Worm (Caenorhabditis elegans): Measurements from ENCODE around the gene inx-18.

ce11 chrIV:657932-658331 is 51.8 kb downstream of the inx-18 start:
- 0 out of 2 replicates have a peak, but pooled peaks have one; percentile 28 for TF ChIP-seq ceh-88 (GFP tag; IDR thresholded peaks at IDR 0.05)
- TF ChIP-seq tbx-2 (tag; optimal IDR thresholded peaks at IDR 0.05): peak; percentile 61
- no peak for TF ChIP-seq nhr-11 (tag; optimal IDR thresholded peaks at IDR 0.05)
- peak in 1 of 6 experiments; percentile 22 for TF ChIP-seq elt-3 (tag; optimal IDR thresholded peaks at IDR 0.05)
- TF ChIP-seq unc-86 (tag; optimal IDR thresholded peaks at IDR 0.05): peak; percentile 51
- TF ChIP-seq pag-3 (tag; optimal IDR thresholded peaks at IDR 0.05; ENCODE audit: borderline replicate concordance, insufficient read depth): no peak
- TF ChIP-seq fkh-10 (GFP tag; optimal IDR thresholded peaks at IDR 0.05): no peak
